Worm (Caenorhabditis elegans) whole organism, L3 larva: Measurements from ENCODE around the gene M05D6.5.

Experiments
- egl-27 ChIP-seq: sonication (generic microtip); optimal IDR thresholded peaks from 4 replicates; lab custom pipeline; 2017; ENCODE audit warnings: missing biosample characterization, missing genetic modification reagents, missing genetic modification characterization
- elt-2 ChIP-seq: sonication (generic microtip); optimal IDR thresholded peaks from 2 replicates; lab custom pipeline; 2016; ENCODE audit warnings: missing genetic modification reagents, mild to moderate bottlenecking, missing genetic modification characterization, missing compliant biosample characterization
- nfya-1 ChIP-seq: sonication (generic microtip); optimal IDR thresholded peaks from 2 replicates; lab custom pipeline; 2017; ENCODE audit warnings: missing genetic modification characterization, mild to moderate bottlenecking, missing compliant biosample characterization, antibody characterized with exemption, moderate library complexity; ENCODE audit not compliant: insufficient read depth
- zag-1 ChIP-seq: fragments of 150-350 bp; optimal IDR thresholded peaks from 2 replicates; lab custom pipeline; 2014; ENCODE audit warnings: missing biosample characterization, missing genetic modification characterization

ce11 chrII:8516783-8517182 lies 34.8 kb upstream of the M05D6.5 start, which contains the start of gene rnh-2:
- peak; percentile 60 for TF ChIP-seq nfya-1 (tag; lab: Kevin White, UChicago)
- no peak for TF ChIP-seq zag-1 (tag; lab: Kevin White, UChicago)
- peak; percentile 42 for TF ChIP-seq elt-2 (tag; lab: Kevin White, UChicago)
- TF ChIP-seq egl-27 (tag; lab: Kevin White, UChicago) = no peak
